Fruit fly (Drosophila melanogaster): ENCODE data around the gene CG14089.

The CG14089 gene

DNA sequence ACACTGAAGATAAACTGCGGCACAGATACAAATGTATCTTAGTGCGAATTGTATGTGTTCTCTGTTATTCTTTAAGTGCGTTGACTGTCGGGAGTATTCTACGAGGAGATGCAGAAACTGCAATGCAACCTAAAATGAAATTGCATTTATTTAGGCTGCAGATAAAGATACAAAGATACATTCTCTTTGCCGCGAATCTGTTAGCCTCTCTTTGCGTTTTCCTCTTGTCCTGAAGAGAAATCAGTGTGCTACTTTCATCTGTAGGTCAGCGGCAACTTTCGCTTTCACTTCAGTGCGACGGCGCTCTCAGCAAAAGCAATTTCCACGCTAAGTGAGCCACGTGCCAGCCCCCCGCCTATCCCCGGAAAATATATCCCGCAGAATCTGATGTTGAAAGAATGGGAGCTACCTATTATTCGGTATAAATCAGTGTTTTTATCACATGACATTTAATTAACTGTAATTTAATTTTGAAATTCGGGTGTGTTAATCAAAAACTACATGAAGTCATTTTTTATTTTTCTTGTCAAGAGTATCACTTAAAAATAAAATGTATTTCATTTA is 12.7 kb upstream of the CG14089 start (continued):
- peak; percentile 97 for TF ChIP-seq Blimp-1 (GFP tag; optimal IDR thresholded peaks at IDR 0.05)
- TF ChIP-seq CG4404 (GFP tag; IDR thresholded peaks at IDR 0.05): no peak
- no peak for TF ChIP-seq MESR4 (GFP tag; optimal IDR thresholded peaks at IDR 0.05)
- TF ChIP-seq pita (GFP tag; optimal IDR thresholded peaks at IDR 0.05): no peak
- TF ChIP-seq CG2199 (GFP tag; IDR thresholded peaks at IDR 0.05): 0 out of 3 replicates have a peak, but pooled peaks have one; percentile 17
- peak in 1 of 2 experiments; percentile 25 for TF ChIP-seq Trl (optimal IDR thresholded peaks at IDR 0.05)
- TF ChIP-seq Trl (GFP tag; optimal IDR thresholded peaks at IDR 0.05): no peak
- no peak for TF ChIP-seq slp2 (GFP tag; optimal IDR thresholded peaks at IDR 0.05)
- no peak for TF ChIP-seq CG2875 (GFP tag; optimal IDR thresholded peaks at IDR 0.05)
- peak; percentile 93 for TF ChIP-seq CG3163 (GFP tag; optimal IDR thresholded peaks at IDR 0.05)
- TF ChIP-seq Med (GFP tag): peak; percentile 47

DNA sequence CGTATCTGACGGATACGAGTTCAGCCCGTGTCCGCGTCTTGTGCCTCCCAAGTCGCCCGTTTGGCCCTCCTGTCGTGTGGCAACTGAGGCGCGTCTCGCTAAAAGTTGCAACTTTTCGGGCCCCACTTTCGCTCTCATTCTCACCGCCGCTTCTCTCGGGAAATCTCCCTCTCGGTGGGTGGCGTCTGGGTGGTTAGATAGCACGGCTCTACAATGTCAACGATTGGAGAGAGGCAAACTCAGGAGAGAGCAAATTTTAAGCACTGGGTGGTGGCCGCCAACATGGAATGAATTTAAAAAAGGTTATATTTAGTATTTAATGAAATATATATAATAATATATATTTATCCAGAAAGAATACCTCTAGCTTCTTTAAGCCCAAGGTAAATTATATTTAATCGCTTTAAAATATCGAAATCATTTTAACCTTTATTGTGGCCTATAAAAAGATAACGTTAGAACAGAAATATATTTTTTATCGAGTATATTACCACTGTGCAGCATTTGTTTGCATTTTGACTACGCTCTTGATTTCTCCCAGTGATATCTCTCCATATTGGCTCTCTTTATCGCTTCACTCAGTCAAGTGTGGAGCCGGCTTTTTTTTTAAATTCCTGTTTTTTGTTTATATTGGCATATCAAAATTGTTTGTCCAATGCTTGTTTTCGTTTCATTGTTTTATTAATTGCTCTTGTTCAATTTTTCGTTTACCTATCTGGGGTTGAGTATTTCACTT is 12.0 kb upstream of the CG14089 start, which contains the start of gene Gbs-76A:
Gene Gbs-76A (minus strand): TSS at position 327 of the 736 bp plus-strand sequence.
- TF ChIP-seq inv (GFP tag; IDR thresholded peaks at IDR 0.05; ENCODE audit: partially characterized antibody): peak; percentile 59
- TF ChIP-seq grau (tag; optimal IDR thresholded peaks at IDR 0.05): peak; percentile 90
- peak; percentile 26 for TF ChIP-seq CG17802 (tag; optimal IDR thresholded peaks at IDR 0.05)
- no peak for TF ChIP-seq CG9876 (GFP tag; optimal IDR thresholded peaks at IDR 0.05)
- TF ChIP-seq CG18262 (tag; optimal IDR thresholded peaks at IDR 0.05): peak; percentile 88
- TF ChIP-seq CG30020 (tag; optimal IDR thresholded peaks at IDR 0.05): peak; percentile 49
- no peak for TF ChIP-seq Dip2 (GFP tag; IDR thresholded peaks at IDR 0.05)
- peak; percentile 67 for TF ChIP-seq fd3F (GFP tag; optimal IDR thresholded peaks at IDR 0.05)
- peak; percentile 67 for TF ChIP-seq GATAe (GFP tag; conservative IDR thresholded peaks at IDR 0.05)
- TF ChIP-seq croc (GFP tag; conservative IDR thresholded peaks at IDR 0.05): peak; percentile 73
- peak; percentile 62 for TF ChIP-seq gsb (GFP tag; IDR thresholded peaks at IDR 0.05)
- peak; percentile 62 for TF ChIP-seq CG1529 (GFP tag; optimal IDR thresholded peaks at IDR 0.05)
- peak; percentile 41 for TF ChIP-seq Six4 (GFP tag; optimal IDR thresholded peaks at IDR 0.05)
- peak; percentile 81 for TF ChIP-seq CG9932 (GFP tag; IDR thresholded peaks at IDR 0.05)
- TF ChIP-seq fu2 (GFP tag; optimal IDR thresholded peaks at IDR 0.05): no peak
- peak; percentile 85; the same call in 2 of the 3 replicates for TF ChIP-seq dysf (GFP tag; IDR thresholded peaks at IDR 0.05)
- peak; percentile 53 for TF ChIP-seq CG31224 (GFP tag; IDR thresholded peaks at IDR 0.05)
- TF ChIP-seq Sry-δ (GFP tag; optimal IDR thresholded peaks at IDR 0.05): no peak
- peak; percentile 39 for TF ChIP-seq MBD-R2 (GFP tag; IDR thresholded peaks at IDR 0.05)
- peak; percentile 66 for TF ChIP-seq CG14710 (tag; optimal IDR thresholded peaks at IDR 0.05)
- peak; percentile 60 for TF ChIP-seq CG1602 (GFP tag; optimal IDR thresholded peaks at IDR 0.05)
- TF ChIP-seq tap (tag; optimal IDR thresholded peaks at IDR 0.05): peak; percentile 75
- peak; percentile 79 for TF ChIP-seq NfI (GFP tag; optimal IDR thresholded peaks at IDR 0.05)
- peak; percentile 42; the same call in 1 of the 3 replicates for TF ChIP-seq knrl (GFP tag; IDR thresholded peaks at IDR 0.05; ENCODE audit: partially characterized antibody)
- TF ChIP-seq CG6272 (GFP tag; IDR thresholded peaks at IDR 0.05): peak; percentile 43; the same call in 1 of the 2 replicates
- TF ChIP-seq B-H1 (GFP tag; IDR thresholded peaks at IDR 0.05): peak; percentile 71
- TF ChIP-seq CG17912 (GFP tag; optimal IDR thresholded peaks at IDR 0.05): no peak
- no peak for TF ChIP-seq tup (GFP tag; optimal IDR thresholded peaks at IDR 0.05)
- TF ChIP-seq CG7357 (GFP tag; IDR thresholded peaks at IDR 0.05): peak; percentile 79
- TF ChIP-seq CG4360 (GFP tag; IDR thresholded peaks at IDR 0.05): no peak
- peak; percentile 73 for TF ChIP-seq Blimp-1 (GFP tag; optimal IDR thresholded peaks at IDR 0.05)
- peak; percentile 70 for TF ChIP-seq Vsx1 (GFP tag; optimal IDR thresholded peaks at IDR 0.05)
- TF ChIP-seq TFAM (GFP tag; optimal IDR thresholded peaks at IDR 0.05): peak; percentile 11
- TF ChIP-seq ftz-f1 (GFP tag; optimal IDR thresholded peaks at IDR 0.05): no peak
- no peak for TF ChIP-seq Lim3 (GFP tag; IDR thresholded peaks at IDR 0.05)
- peak; percentile 86 for TF ChIP-seq B-H2 (GFP tag; optimal IDR thresholded peaks at IDR 0.05)
- TF ChIP-seq Hand (GFP tag; optimal IDR thresholded peaks at IDR 0.05): peak; percentile 82
- TF ChIP-seq CG11456 (GFP tag; IDR thresholded peaks at IDR 0.05): no peak
